Fruit fly (Drosophila melanogaster) S2 (cell line): ENCODE measurements around the gene GatA.
A peak's percentile ranks its signal among the peaks of the same experiment; 100 is the strongest.

Experiments used
- CG8478 ChIP-seq: fragments of >200 bp; optimal IDR thresholded peaks from 2 replicates; lab custom pipeline; 2018
- CTCF ChIP-seq, 2 experiments: fragments of >200 bp; optimal IDR thresholded peaks; 2 replicates each; lab custom pipeline; 2018

Gene GatA

DNA sequence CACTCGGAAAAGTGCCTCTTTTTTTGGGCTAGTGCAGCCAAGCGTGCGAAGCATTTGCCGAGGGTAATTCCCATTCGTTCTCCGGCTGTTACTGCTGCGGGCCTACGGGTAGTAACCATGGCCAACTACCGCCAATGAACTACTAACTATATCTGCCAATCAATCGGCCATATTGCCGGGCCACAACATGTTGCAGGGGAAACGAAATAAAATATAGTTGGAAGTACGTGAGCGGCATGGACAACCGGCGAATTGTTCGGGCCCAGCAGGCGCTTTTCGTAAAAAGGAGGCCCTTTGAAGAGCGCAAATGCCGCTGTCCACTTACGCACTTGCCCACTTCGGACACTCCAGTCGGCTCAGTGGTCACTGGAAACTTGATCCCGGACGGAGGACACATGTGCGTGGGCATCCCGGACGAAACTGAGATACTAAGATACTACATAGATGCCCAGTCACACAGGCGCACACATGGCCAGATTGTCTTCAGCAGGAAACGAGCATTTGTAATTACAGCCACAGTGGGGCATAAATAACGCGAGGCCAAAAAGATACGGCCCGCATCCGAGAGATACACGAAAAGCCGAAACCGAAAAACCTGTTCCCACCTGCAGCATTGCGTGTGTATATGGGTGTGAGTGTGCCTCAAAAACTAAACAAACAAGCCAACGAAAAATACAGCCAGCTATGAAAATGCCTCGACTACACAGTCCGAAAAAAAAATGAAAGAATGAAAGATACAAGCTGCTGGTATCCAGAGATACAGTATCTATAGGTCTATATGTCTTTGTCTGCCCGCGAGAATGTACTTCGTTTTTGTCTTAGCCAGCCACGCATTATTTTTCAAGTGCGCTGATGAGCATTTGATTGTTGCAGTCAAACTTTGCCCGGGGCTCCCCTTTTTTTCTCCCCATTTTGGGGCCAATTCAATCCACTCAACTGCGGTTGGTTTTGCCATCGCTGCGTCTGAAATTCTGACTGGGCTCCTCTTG, 40.9 kb downstream of the GatA start:
- TF ChIP-seq CTCF (optimal IDR thresholded peaks at IDR 0.05; lab: Kevin White, UChicago) (no peak), CG8478 (no peak)

- TF ChIP-seq CTCF (optimal IDR thresholded peaks at IDR 0.05; lab: Kevin White, UChicago) (no peak), CG8478 (no peak)
Measured at dm6 chr3R:18986089-18986887, 42.4 kb downstream of the GatA start.

DNA sequence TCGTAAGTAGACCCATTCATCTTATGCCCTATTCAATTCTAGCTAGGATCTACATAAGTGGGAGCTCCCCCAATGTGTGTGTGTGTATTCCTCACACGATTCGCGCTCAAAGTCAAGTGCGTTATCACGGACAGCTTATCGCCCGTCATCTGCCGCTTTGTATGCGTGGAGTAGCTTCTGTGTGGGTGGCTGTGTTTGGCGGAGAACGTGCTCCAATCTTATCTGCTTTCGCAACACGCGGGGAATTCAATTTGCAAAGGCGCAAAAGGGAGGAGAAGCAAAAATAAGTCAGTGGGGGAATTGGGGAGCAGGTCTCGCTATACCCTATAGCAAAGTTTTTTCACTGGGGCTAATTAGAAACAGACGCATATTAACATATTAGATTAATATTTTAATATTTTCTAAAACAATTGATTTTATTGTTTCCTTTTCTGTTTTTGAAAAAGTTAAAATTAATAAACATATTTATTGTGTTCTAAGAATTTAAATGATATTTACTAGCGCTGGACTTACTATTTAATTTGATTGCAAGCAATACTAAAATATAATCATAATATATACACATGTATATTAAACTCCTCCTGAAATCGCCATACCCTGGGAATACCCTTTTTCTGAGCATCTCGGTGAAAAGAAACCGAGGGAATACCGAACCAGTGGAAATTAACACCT, 43.4 kb downstream of the GatA start:
- TF ChIP-seq CG8478 (no peak), CTCF (optimal IDR thresholded peaks at IDR 0.05; lab: Kevin White, UChicago) (no peak)

- TF ChIP-seq CTCF (optimal IDR thresholded peaks at IDR 0.05; lab: Kevin White, UChicago) = peak; percentile 74 to 79
- no peak for TF ChIP-seq CG8478
Measured at dm6 chr3R:18983614-18984185, 45.0 kb downstream of the GatA start, which contains the start of the genes snRNP-U1-C and gukh. TSS of gene snRNP-U1-C (minus strand) at chr3R:18983650. TSS of gene gukh (plus strand) at chr3R:18984025.

DNA sequence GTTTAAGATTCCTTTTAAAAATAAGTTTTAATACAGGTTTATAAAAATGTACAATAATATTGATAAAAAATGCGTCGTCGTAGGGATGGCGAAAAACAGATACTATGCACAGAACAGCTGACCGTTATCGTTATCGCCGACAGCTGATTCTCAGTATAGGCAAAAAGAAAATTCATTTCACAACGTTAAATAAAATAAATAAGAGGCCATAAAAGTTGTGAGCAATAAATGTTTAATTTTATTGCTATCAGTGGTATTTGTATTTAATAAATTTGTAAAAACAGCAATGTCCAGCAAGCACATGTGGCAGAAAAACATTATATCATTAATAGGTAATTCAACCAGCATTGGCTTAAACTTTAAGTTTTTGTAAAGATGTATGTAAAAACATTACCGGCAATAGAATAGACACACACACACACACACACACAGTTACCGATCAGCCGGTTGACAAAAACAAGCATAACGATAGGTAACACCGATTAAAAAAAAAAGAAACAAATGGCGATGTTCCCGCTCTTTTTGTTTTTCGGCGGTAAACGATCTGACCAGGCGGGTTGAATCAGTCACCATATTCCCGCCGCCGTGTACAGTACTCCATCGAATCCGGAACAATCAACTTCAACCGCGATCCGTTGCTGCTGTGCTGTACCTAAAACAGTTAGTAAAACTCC, 47.7 kb downstream of the GatA start, which contains the start of the genes dnk and Smu1:
Gene dnk (plus strand): TSS at position 133 of the 674 bp plus-strand sequence.
Gene Smu1 (minus strand): TSS at position 462 of the 674 bp plus-strand sequence.
- TF ChIP-seq CTCF (optimal IDR thresholded peaks at IDR 0.05; lab: Kevin White, UChicago) (no peak), CG8478 (no peak)

dm6 chr3R:18978709-18979108, 49.9 kb downstream of the GatA start, which contains the start of gene euc:
TSS of gene euc (minus strand) at chr3R:18978809.
- no peak for TF ChIP-seq CTCF (optimal IDR thresholded peaks at IDR 0.05; lab: Kevin White, UChicago)
- TF ChIP-seq CG8478 = no peak
